Fruit fly (Drosophila melanogaster): Measurements from ENCODE around the gene CG7512.
A peak's percentile ranks its signal among the peaks of the same experiment; 100 is the strongest.

dm6 chr3L:11552996-11553671 lies 39.6 kb downstream of the CG7512 start:
- peak; percentile 15 for TF ChIP-seq pdm3 (GFP tag; optimal IDR thresholded peaks at IDR 0.05)
- TF ChIP-seq Lpt (GFP tag; optimal IDR thresholded peaks at IDR 0.05): peak; percentile 82
- TF ChIP-seq CG32006 (GFP tag; optimal IDR thresholded peaks at IDR 0.05): peak; percentile 54
- TF ChIP-seq OdsH (GFP tag; optimal IDR thresholded peaks at IDR 0.05): no peak
- no peak for TF ChIP-seq CG8319 (GFP tag; optimal IDR thresholded peaks at IDR 0.05)
- TF ChIP-seq Hr4 (GFP tag; optimal IDR thresholded peaks at IDR 0.05): no peak
- peak; percentile 43 for TF ChIP-seq CG7368 (GFP tag; optimal IDR thresholded peaks at IDR 0.05)
- no peak for TF ChIP-seq Hr39 (GFP tag; optimal IDR thresholded peaks at IDR 0.05)
- TF ChIP-seq CG11294 (GFP tag; IDR thresholded peaks at IDR 0.05): no peak
- peak; percentile 59 for TF ChIP-seq CG15336 (GFP tag; IDR thresholded peaks at IDR 0.05)
- peak; percentile 57 for TF ChIP-seq CG8119 (GFP tag; IDR thresholded peaks at IDR 0.05)

Measured in whole organism, prepupa.